Worm (Caenorhabditis elegans) whole organism, midembryonic: Measurements from ENCODE around the gene T01E8.1.

Source experiments
- flt-1 ChIP-seq: fragments of 200-800 bp; sonication (Bioruptor generic); IDR thresholded peaks from 2 replicates; pipeline ENCODE4 v1.3.6; 2022; ENCODE audit warnings: missing genetic modification characterization, missing compliant biosample characterization
- klf-2 ChIP-seq: fragments of 200-800 bp; sonication (Bioruptor generic); conservative IDR thresholded peaks from 2 replicates; pipeline ENCODE4 v1.3.6; 2022; ENCODE audit warnings: missing genetic modification reagents, missing genetic modification characterization, missing compliant biosample characterization
- med-1 ChIP-seq: sonication (generic microtip); optimal IDR thresholded peaks from 2 replicates; lab custom pipeline; 2017; ENCODE audit warnings: missing genetic modification characterization, mild to moderate bottlenecking, missing compliant biosample characterization, antibody characterized with exemption, missing genetic modification reagents; ENCODE audit not compliant: insufficient read depth
- ref-1 ChIP-seq: fragments of 200-800 bp; sonication (Bioruptor generic); conservative IDR thresholded peaks from 2 replicates; pipeline ENCODE4 v1.3.6; 2022; ENCODE audit warnings: missing genetic modification reagents, missing genetic modification characterization, missing compliant biosample characterization
- ztf-23 ChIP-seq: fragments of 200-800 bp; sonication (Bioruptor generic); IDR thresholded peaks from 2 replicates; pipeline ENCODE4 v1.3.6; 2022; ENCODE audit warnings: missing genetic modification reagents, missing genetic modification characterization, missing compliant biosample characterization

DNA sequence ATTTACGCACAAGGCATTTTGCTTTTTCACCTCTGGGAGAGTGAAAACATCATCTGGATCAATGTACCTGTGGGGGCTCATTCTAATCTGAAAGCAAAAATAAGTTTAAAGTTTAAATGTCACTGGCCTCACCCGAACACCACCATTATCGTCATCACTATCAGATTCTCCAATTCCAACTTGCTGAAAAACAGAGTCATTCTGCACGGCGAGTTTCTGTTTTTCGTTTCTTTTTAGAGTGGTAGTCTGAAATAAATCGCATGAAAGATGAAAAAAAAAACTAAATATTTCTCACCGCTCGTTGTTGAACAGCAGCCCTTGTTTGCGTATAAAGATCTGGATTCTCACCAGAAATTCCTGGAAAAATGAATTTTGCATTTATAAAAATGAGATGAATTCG is 40.6 kb downstream of the T01E8.1 start:
- TF ChIP-seq med-1 (GFP tag; lab: Kevin White, UChicago) (no peak), ztf-23 (GFP tag; lab: Robert Waterston, UW) (no peak), ref-1 (no peak), klf-2 (no peak), flt-1 (GFP tag; lab: Robert Waterston, UW) (no peak)
